In genomic region chrX:17963008-17963744, dm6 we compare ENCODE assay signal across 3 fruit fly cellular contexts.
TF ChIP-seq lines count a peak whose summit lies in the region.

No protein-coding gene starts in this region.

- no peak for TF ChIP-seq CTCF in whole organism, embryonic (GFP tag; optimal IDR thresholded peaks at IDR 0.05; lab: Kevin White, UChicago)

TF ChIP-seq in whole organism, adult, 20 proteins besides CTCF, POLR2A, EP300 and RAD21:
- TF ChIP-seq kay (GFP tag; lab: Kevin White, UChicago; ENCODE audit: borderline replicate concordance) (peak; percentile 37), tj (GFP tag; optimal IDR thresholded peaks at IDR 0.05; lab: Kevin White, UChicago) (no peak), cnc (optimal IDR thresholded peaks at IDR 0.05; lab: Kevin White, UChicago) (no peak)

TF ChIP-seq in whole organism, embryonic, 481 proteins besides CTCF, POLR2A, EP300 and RAD21 (continues in another document):
- peak; percentile 39 for TF ChIP-seq cg (GFP tag; optimal IDR thresholded peaks at IDR 0.05; lab: Kevin White, UChicago)
- TF ChIP-seq CG10366 (GFP tag; IDR thresholded peaks at IDR 0.05; lab: Robert Waterston, UW): no peak
- TF ChIP-seq CG15479 (GFP tag; optimal IDR thresholded peaks at IDR 0.05; lab: Kevin White, UChicago): no peak
- TF ChIP-seq sc (optimal IDR thresholded peaks at IDR 0.05; lab: Kevin White, UChicago): no peak
- no peak for TF ChIP-seq sc (GFP tag; optimal IDR thresholded peaks at IDR 0.05; lab: Kevin White, UChicago)
- no peak for TF ChIP-seq CG1832 (GFP tag; optimal IDR thresholded peaks at IDR 0.05; lab: Kevin White, UChicago)
- TF ChIP-seq lilli (GFP tag; optimal IDR thresholded peaks at IDR 0.05; lab: Kevin White, UChicago): no peak
- TF ChIP-seq CG32767 (GFP tag; IDR thresholded peaks at IDR 0.05; lab: Robert Waterston, UW): peak; percentile 26; the same call in 1 of the 2 replicates
- no peak for TF ChIP-seq lbe (GFP tag; optimal IDR thresholded peaks at IDR 0.05; lab: Kevin White, UChicago)
- TF ChIP-seq CG16863 (GFP tag; optimal IDR thresholded peaks at IDR 0.05; lab: Kevin White, UChicago): no peak
- TF ChIP-seq fu2 (GFP tag; optimal IDR thresholded peaks at IDR 0.05; lab: Kevin White, UChicago): no peak
- no peak for TF ChIP-seq D (optimal IDR thresholded peaks at IDR 0.05; lab: Kevin White, UChicago)
- no peak for TF ChIP-seq D (GFP tag; optimal IDR thresholded peaks at IDR 0.05; lab: Kevin White, UChicago)
- TF ChIP-seq phol (tag; optimal IDR thresholded peaks at IDR 0.05; lab: Kevin White, UChicago): no peak
- no peak for TF ChIP-seq gsb (GFP tag; IDR thresholded peaks at IDR 0.05; lab: Robert Waterston, UW)
- no peak for TF ChIP-seq p53 (GFP tag; optimal IDR thresholded peaks at IDR 0.05; lab: Kevin White, UChicago)
- TF ChIP-seq pb (GFP tag; optimal IDR thresholded peaks at IDR 0.05; lab: Kevin White, UChicago): no peak
- no peak for TF ChIP-seq cad (GFP tag; optimal IDR thresholded peaks at IDR 0.05; lab: Kevin White, UChicago)
- no peak for TF ChIP-seq H15 (GFP tag; IDR thresholded peaks at IDR 0.05; lab: Robert Waterston, UW)
- peak; percentile 62 for TF ChIP-seq abd-A (tag; optimal IDR thresholded peaks at IDR 0.05; lab: Kevin White, UChicago)
- peak; percentile 78 for TF ChIP-seq CG8478 (optimal IDR thresholded peaks at IDR 0.05; lab: Kevin White, UChicago)
- peak; percentile 51 for TF ChIP-seq scrt (GFP tag; optimal IDR thresholded peaks at IDR 0.05; lab: Kevin White, UChicago)
- TF ChIP-seq CG7745 (tag; optimal IDR thresholded peaks at IDR 0.05; lab: Kevin White, UChicago): no peak
- no peak for TF ChIP-seq Poxn (GFP tag; IDR thresholded peaks at IDR 0.05; lab: Robert Waterston, UW)
- no peak for TF ChIP-seq CG6791 (GFP tag; IDR thresholded peaks at IDR 0.05; lab: Robert Waterston, UW; ENCODE audit: partially characterized antibody)
- no peak for TF ChIP-seq CG17802 (tag; optimal IDR thresholded peaks at IDR 0.05; lab: Kevin White, UChicago)
- TF ChIP-seq CG3726 (GFP tag; IDR thresholded peaks at IDR 0.05; lab: Robert Waterston, UW): no peak
- TF ChIP-seq Tbp (GFP tag; optimal IDR thresholded peaks at IDR 0.05; lab: Kevin White, UChicago): no peak
- no peak for TF ChIP-seq CG10431 (GFP tag; optimal IDR thresholded peaks at IDR 0.05; lab: Kevin White, UChicago)
- no peak for TF ChIP-seq vfl (GFP tag; optimal IDR thresholded peaks at IDR 0.05; lab: Kevin White, UChicago)
- no peak for TF ChIP-seq CG9727 (GFP tag; optimal IDR thresholded peaks at IDR 0.05; lab: Kevin White, UChicago)
- TF ChIP-seq crol (GFP tag; IDR thresholded peaks at IDR 0.05; lab: Robert Waterston, UW): peak; percentile 40; the same call in 1 of the 2 replicates
- TF ChIP-seq Dad (GFP tag; optimal IDR thresholded peaks at IDR 0.05; lab: Kevin White, UChicago): no peak
- TF ChIP-seq CG11560 (tag; IDR thresholded peaks at IDR 0.05; lab: Robert Waterston, UW): no peak
- no peak for TF ChIP-seq CG10462 (GFP tag; optimal IDR thresholded peaks at IDR 0.05; lab: Kevin White, UChicago)
- no peak for TF ChIP-seq CG9609 (GFP tag; optimal IDR thresholded peaks at IDR 0.05; lab: Kevin White, UChicago)
- no peak for TF ChIP-seq Usf (GFP tag; optimal IDR thresholded peaks at IDR 0.05; lab: Kevin White, UChicago)
- TF ChIP-seq CG15514 (GFP tag; optimal IDR thresholded peaks at IDR 0.05; lab: Kevin White, UChicago): no peak
- TF ChIP-seq Trl (optimal IDR thresholded peaks at IDR 0.05; lab: Kevin White, UChicago): peak; percentile 22 to 73
- TF ChIP-seq Trl (GFP tag; optimal IDR thresholded peaks at IDR 0.05; lab: Kevin White, UChicago): no peak
- peak; percentile 96 for TF ChIP-seq pfk (GFP tag; optimal IDR thresholded peaks at IDR 0.05; lab: Kevin White, UChicago)
- TF ChIP-seq psq (GFP tag; optimal IDR thresholded peaks at IDR 0.05; lab: Kevin White, UChicago): peak; percentile 14
- no peak for TF ChIP-seq CG12104 (GFP tag; optimal IDR thresholded peaks at IDR 0.05; lab: Kevin White, UChicago)
- no peak for TF ChIP-seq CG17186 (GFP tag; optimal IDR thresholded peaks at IDR 0.05; lab: Kevin White, UChicago)
- TF ChIP-seq gcm2 (GFP tag; optimal IDR thresholded peaks at IDR 0.05; lab: Kevin White, UChicago): no peak
- TF ChIP-seq fd96Cb (tag; optimal IDR thresholded peaks at IDR 0.05; lab: Kevin White, UChicago): no peak
- TF ChIP-seq CG8089 (GFP tag; optimal IDR thresholded peaks at IDR 0.05; lab: Kevin White, UChicago): no peak

TF ChIP-seq in whole organism, prepupa, 60 proteins besides CTCF, POLR2A, EP300 and RAD21:
- TF ChIP-seq fd85E (GFP tag; optimal IDR thresholded peaks at IDR 0.05; lab: Kevin White, UChicago): no peak
- peak; percentile 6 for TF ChIP-seq Eip78C (GFP tag; lab: Kevin White, UChicago)
- TF ChIP-seq CG11294 (GFP tag; IDR thresholded peaks at IDR 0.05; lab: Robert Waterston, UW): no peak
